Worm (Caenorhabditis elegans): ENCODE measurements around the gene Y48C3A.14.
A peak's percentile ranks its signal among the peaks of the same experiment; 100 is the strongest.

Gene Y48C3A.14

DNA sequence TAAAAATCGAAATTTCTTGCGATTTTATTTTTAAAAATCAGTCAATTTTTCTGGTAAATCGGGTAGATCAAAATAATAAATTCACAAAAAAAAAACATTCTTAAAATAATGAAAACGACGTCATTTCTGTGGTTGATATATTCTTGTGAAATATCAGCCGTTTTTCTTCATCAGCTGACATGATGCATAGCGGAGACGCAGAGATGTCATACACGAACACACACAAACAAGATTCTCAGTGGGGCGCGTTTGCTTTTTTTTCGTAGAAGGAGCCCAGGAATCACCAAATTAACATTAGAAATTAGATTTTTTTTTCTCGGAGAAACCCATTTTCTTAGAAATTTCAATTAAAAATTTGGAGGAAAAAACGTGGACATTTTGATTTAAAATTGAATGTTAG, 58.1 kb downstream of the Y48C3A.14 start (continued):
- TF ChIP-seq irx-1 (tag; optimal IDR thresholded peaks at IDR 0.05) (peak; percentile 65), mab-9 (GFP tag; IDR thresholded peaks at IDR 0.05) (no peak), ama-1 (optimal IDR thresholded peaks at IDR 0.05) (peak; percentile 44), unc-98 (GFP tag; IDR thresholded peaks at IDR 0.05) (no peak), blmp-1 (tag; optimal IDR thresholded peaks at IDR 0.05) (peak; percentile 71), pax-3 (tag; optimal IDR thresholded peaks at IDR 0.05) (peak; percentile 40), unc-130 (tag; optimal IDR thresholded peaks at IDR 0.05) (peak; percentile 87), fkh-4 (tag; optimal IDR thresholded peaks at IDR 0.05; ENCODE audit: borderline replicate concordance) (no peak), ztf-4 (tag; optimal IDR thresholded peaks at IDR 0.05) (peak; percentile 46), ceh-88 (GFP tag; IDR thresholded peaks at IDR 0.05) (0 out of 2 replicates have a peak, but pooled peaks have one; percentile 14), zip-4 (GFP tag; optimal IDR thresholded peaks at IDR 0.05) (no peak), F16B12.6 (tag; optimal IDR thresholded peaks at IDR 0.05) (peak; percentile 75), mep-1 (tag; optimal IDR thresholded peaks at IDR 0.05) (peak; percentile 96), elt-2 (tag; optimal IDR thresholded peaks at IDR 0.05) (peak; percentile 1), efl-1 (optimal IDR thresholded peaks at IDR 0.05) (peak; percentile 85 to 88), efl-1 (GFP tag; optimal IDR thresholded peaks at IDR 0.05 in 1 of 2) (peak; percentile 78 to 97), nhr-237 (tag; optimal IDR thresholded peaks at IDR 0.05) (peak; percentile 77), C34B4.2 (tag; optimal IDR thresholded peaks at IDR 0.05) (no peak), ces-1 (GFP tag; optimal IDR thresholded peaks at IDR 0.05) (no peak), lin-35 (GFP tag; optimal IDR thresholded peaks at IDR 0.05) (peak; percentile 82 to 90), tbx-2 (tag; optimal IDR thresholded peaks at IDR 0.05) (peak; percentile 80), C04F5.9 (tag; optimal IDR thresholded peaks at IDR 0.05) (peak; percentile 6), snpc-4 (tag; optimal IDR thresholded peaks at IDR 0.05) (peak; percentile 86), swsn-7 (tag; optimal IDR thresholded peaks at IDR 0.05) (peak; percentile 82), egl-13 (tag; optimal IDR thresholded peaks at IDR 0.05) (no peak), alr-1 (tag; optimal IDR thresholded peaks at IDR 0.05; ENCODE audit: borderline replicate concordance) (no peak), C16A3.4 (tag; optimal IDR thresholded peaks at IDR 0.05) (peak; percentile 89), mef-2 (tag; optimal IDR thresholded peaks at IDR 0.05) (peak; percentile 36), skn-1 (tag; optimal IDR thresholded peaks at IDR 0.05) (peak; percentile 93), lir-3 (tag; optimal IDR thresholded peaks at IDR 0.05; ENCODE audit: poor library complexity) (no peak), unc-30 (tag; optimal IDR thresholded peaks at IDR 0.05) (no peak), snu-23 (GFP tag; optimal IDR thresholded peaks at IDR 0.05) (peak; percentile 90)

DNA sequence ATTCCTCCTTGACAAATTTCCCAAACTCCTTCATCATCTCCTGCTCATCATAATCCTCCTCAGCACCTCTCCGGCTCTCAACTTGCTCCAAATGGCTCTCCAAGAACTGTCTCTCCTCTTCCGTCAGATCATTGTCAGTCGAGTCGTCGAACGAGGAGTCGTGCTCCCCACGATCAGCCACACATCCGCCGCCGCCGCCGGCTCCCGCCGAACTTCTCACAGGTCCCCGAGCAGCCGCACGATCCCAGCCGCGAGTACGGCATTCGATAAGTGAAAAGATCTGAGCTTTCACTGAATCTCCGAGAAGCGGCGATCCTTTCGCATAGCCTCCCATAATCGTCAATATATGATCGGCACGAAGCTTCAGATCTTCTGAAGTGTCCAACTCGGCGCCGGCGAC, 61.8 kb downstream of the Y48C3A.14 start:
- TF ChIP-seq mef-2 (tag; optimal IDR thresholded peaks at IDR 0.05) (no peak), sup-37 (GFP tag; optimal IDR thresholded peaks at IDR 0.05) (no peak), lin-35 (GFP tag; optimal IDR thresholded peaks at IDR 0.05) (no peak), irx-1 (tag; optimal IDR thresholded peaks at IDR 0.05) (no peak), ceh-88 (GFP tag; IDR thresholded peaks at IDR 0.05) (no peak), sox-4 (tag; optimal IDR thresholded peaks at IDR 0.05) (no peak), unc-62 (GFP tag; optimal IDR thresholded peaks at IDR 0.05) (no peak)

All from whole organism, L1 larva.